Worm (Caenorhabditis elegans): Measurements from ENCODE around the gene F49A5.10.

DNA sequence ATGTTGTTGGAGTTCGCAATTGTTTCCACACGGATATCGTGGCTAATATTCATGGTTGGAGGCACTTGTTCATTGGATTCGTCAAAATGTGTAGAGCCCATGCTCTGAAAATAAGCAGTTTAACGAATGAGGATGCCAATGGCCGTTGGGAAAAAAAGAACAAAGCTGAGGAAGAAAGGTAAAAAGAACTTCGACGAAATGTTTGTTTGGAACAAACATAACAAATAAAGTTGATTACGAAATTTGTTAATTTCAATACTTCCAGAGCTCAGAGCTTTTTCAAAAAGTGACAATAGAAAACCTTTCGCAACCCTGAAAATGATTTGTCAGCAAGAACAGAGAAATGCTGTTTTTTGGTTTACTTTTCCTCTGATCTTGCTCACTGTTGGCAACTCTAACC lies 5.0 kb downstream of the F49A5.10 start, which contains the start of gene F09C6.3:
- TF ChIP-seq skn-1 (tag; optimal IDR thresholded peaks at IDR 0.05) (no peak), lin-39 (tag; optimal IDR thresholded peaks at IDR 0.05) (no peak), aly-2 (tag; optimal IDR thresholded peaks at IDR 0.05) (no peak), nhr-77 (tag; optimal IDR thresholded peaks at IDR 0.05) (no peak), nhr-11 (tag; optimal IDR thresholded peaks at IDR 0.05) (no peak), fos-1 (tag; optimal IDR thresholded peaks at IDR 0.05) (no peak), nhr-25 (tag; optimal IDR thresholded peaks at IDR 0.05) (no peak), unc-62 (GFP tag; optimal IDR thresholded peaks at IDR 0.05) (no peak), nhr-67 (tag; optimal IDR thresholded peaks at IDR 0.05) (no peak), ceh-28 (tag; optimal IDR thresholded peaks at IDR 0.05) (no peak)
